Worm (Caenorhabditis elegans): Measurements from ENCODE around the gene F18A11.3.

The F18A11.3 gene

ce11 chrII:13022555-13022954 lies 14.1 kb downstream of the F18A11.3 start:
- TF ChIP-seq nhr-12 (tag; optimal IDR thresholded peaks at IDR 0.05) (no peak), mdl-1 (tag; optimal IDR thresholded peaks at IDR 0.05) (no peak), hmg-11 (tag; optimal IDR thresholded peaks at IDR 0.05) (no peak), nhr-23 (tag; optimal IDR thresholded peaks at IDR 0.05) (no peak), nhr-43 (tag; optimal IDR thresholded peaks at IDR 0.05; ENCODE audit: poor library complexity, severe bottlenecking) (no peak), egl-27 (tag; optimal IDR thresholded peaks at IDR 0.05) (no peak), unc-62 (GFP tag; optimal IDR thresholded peaks at IDR 0.05) (peak; percentile 2), nhr-25 (tag; optimal IDR thresholded peaks at IDR 0.05) (peak; percentile 59), sea-2 (GFP tag; optimal IDR thresholded peaks at IDR 0.05) (no peak), nhr-76 (tag; optimal IDR thresholded peaks at IDR 0.05) (no peak), lsy-12 (tag; optimal IDR thresholded peaks at IDR 0.05) (no peak)

DNA sequence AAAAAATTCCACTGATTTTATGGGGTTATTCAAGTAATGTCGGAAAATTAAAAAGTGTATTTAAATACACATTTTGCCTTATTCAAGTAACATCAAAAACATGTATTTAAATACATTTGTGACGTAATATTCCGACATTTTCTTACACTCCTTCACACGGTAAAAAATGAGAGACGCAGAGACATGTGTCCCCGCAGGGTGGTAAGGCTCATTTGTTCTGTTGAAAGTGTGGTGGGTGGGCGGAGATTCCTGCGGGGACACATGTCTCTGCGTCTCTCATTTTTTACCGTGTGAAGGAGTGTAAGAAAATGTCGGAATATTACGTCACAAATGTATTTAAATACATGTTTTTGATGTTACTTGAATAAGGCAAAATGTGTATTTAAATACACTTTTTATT lies 20.3 kb downstream of the F18A11.3 start:
- TF ChIP-seq nhr-23 (tag; optimal IDR thresholded peaks at IDR 0.05): peak; percentile 44
- TF ChIP-seq nhr-25 (tag; optimal IDR thresholded peaks at IDR 0.05): peak; percentile 56
- peak; percentile 3 for TF ChIP-seq R02D3.7 (tag; optimal IDR thresholded peaks at IDR 0.05)
- peak; percentile 11 for TF ChIP-seq pha-4 (tag; optimal IDR thresholded peaks at IDR 0.05)
- peak; percentile 3 for TF ChIP-seq jun-1 (tag; optimal IDR thresholded peaks at IDR 0.05)
- TF ChIP-seq lin-15B (tag; optimal IDR thresholded peaks at IDR 0.05): peak; percentile 15
- TF ChIP-seq lsy-12 (tag; optimal IDR thresholded peaks at IDR 0.05): peak; percentile 50
- peak; percentile 46 for TF ChIP-seq nfya-1 (tag; optimal IDR thresholded peaks at IDR 0.05; ENCODE audit: insufficient read depth)
- peak; percentile 63 for TF ChIP-seq elt-2 (tag; optimal IDR thresholded peaks at IDR 0.05)
- peak; percentile 61 for TF ChIP-seq ceh-82 (tag; optimal IDR thresholded peaks at IDR 0.05)
- peak; percentile 30 for TF ChIP-seq tbx-2 (tag; optimal IDR thresholded peaks at IDR 0.05)

ce11 chrII:13013966-13014365 lies 22.7 kb downstream of the F18A11.3 start, which contains the start of gene F18A11.5:
Gene F18A11.5 (minus strand): TSS chrII:13014286.
- TF ChIP-seq nfya-1 (tag; optimal IDR thresholded peaks at IDR 0.05; ENCODE audit: insufficient read depth) (peak; percentile 12), ztf-4 (tag; optimal IDR thresholded peaks at IDR 0.05) (no peak), lin-39 (tag; optimal IDR thresholded peaks at IDR 0.05) (peak; percentile 5), ceh-28 (tag; optimal IDR thresholded peaks at IDR 0.05) (peak; percentile 5)

DNA sequence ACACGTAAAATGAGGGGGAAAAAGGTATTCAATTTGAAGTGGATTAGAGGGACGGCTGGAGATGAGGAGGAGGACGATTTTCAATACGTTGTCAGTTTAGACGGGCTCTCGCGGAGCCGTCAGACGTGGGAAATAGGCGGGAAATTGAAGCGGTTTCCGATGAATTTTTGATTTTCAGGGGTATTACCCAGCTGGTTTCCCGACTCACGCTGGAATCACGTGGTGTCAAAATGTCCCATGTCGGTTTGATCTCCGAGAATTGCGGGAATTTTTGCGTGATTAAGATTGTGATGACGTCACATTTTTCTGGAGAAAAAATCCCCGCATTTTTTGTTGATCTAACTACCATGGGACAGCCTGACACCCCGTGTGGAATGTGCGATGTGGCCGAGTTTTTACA lies 24.0 kb downstream of the F18A11.3 start:
- TF ChIP-seq lsy-12 (tag; optimal IDR thresholded peaks at IDR 0.05) (no peak), fkh-2 (tag; optimal IDR thresholded peaks at IDR 0.05) (no peak), pha-4 (tag; optimal IDR thresholded peaks at IDR 0.05) (no peak), ceh-82 (tag; optimal IDR thresholded peaks at IDR 0.05) (no peak), nhr-23 (tag; optimal IDR thresholded peaks at IDR 0.05) (no peak), zag-1 (tag; optimal IDR thresholded peaks at IDR 0.05) (no peak), tbx-2 (tag; optimal IDR thresholded peaks at IDR 0.05) (no peak), elt-3 (tag; optimal IDR thresholded peaks at IDR 0.05) (no peak), nhr-43 (tag; optimal IDR thresholded peaks at IDR 0.05; ENCODE audit: poor library complexity, severe bottlenecking) (no peak), ama-1 (optimal IDR thresholded peaks at IDR 0.05) (no peak), ceh-28 (tag; optimal IDR thresholded peaks at IDR 0.05) (no peak), pqm-1 (tag; optimal IDR thresholded peaks at IDR 0.05) (no peak)

ce11 chrII:13007717-13008461 lies 28.8 kb downstream of the F18A11.3 start, which contains the start of gene oig-2:
Gene oig-2 (minus strand): TSS chrII:13008164.
- TF ChIP-seq unc-62 (GFP tag; optimal IDR thresholded peaks at IDR 0.05): no peak
- TF ChIP-seq lin-39 (tag; optimal IDR thresholded peaks at IDR 0.05): no peak
- TF ChIP-seq elt-1 (tag; optimal IDR thresholded peaks at IDR 0.05): peak; percentile 85
- peak; percentile 43 for TF ChIP-seq nhr-25 (tag; optimal IDR thresholded peaks at IDR 0.05)
- no peak for TF ChIP-seq sea-2 (GFP tag; optimal IDR thresholded peaks at IDR 0.05)

DNA sequence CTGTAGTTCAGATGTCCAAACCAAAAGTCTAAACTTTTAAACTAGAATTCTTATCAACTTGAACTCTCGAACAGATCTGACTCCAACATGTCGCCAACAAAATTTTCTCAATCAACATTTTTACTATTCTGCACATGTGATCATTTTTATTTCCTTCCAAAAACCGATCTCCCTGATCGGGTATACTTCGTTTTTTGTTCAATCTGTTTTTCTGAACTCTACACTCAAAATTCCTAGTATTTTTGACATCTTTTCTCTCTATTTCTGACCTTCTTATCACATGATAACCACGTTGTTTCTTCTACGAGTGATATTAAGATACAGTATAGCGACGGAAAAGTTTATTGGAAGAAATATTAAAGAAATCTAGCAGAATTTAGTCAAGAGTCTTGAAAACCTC lies 30.4 kb downstream of the F18A11.3 start:
- no peak for TF ChIP-seq jun-1 (tag; optimal IDR thresholded peaks at IDR 0.05)
- no peak for TF ChIP-seq mml-1 (tag; optimal IDR thresholded peaks at IDR 0.05)
- peak; percentile 20 for TF ChIP-seq nhr-23 (tag; optimal IDR thresholded peaks at IDR 0.05)
- TF ChIP-seq nhr-67 (tag; optimal IDR thresholded peaks at IDR 0.05): no peak
- peak; percentile 14 for TF ChIP-seq nhr-43 (tag; optimal IDR thresholded peaks at IDR 0.05; ENCODE audit: poor library complexity, severe bottlenecking)
- TF ChIP-seq nhr-12 (tag; optimal IDR thresholded peaks at IDR 0.05): no peak
- TF ChIP-seq skn-1 (tag; optimal IDR thresholded peaks at IDR 0.05): no peak
- TF ChIP-seq aly-2 (tag; optimal IDR thresholded peaks at IDR 0.05): no peak
- TF ChIP-seq fkh-10 (GFP tag; optimal IDR thresholded peaks at IDR 0.05): no peak
- TF ChIP-seq pqm-1 (tag; optimal IDR thresholded peaks at IDR 0.05): peak; percentile 62
- TF ChIP-seq ztf-4 (tag; optimal IDR thresholded peaks at IDR 0.05): no peak
- TF ChIP-seq fos-1 (tag; optimal IDR thresholded peaks at IDR 0.05): no peak
- no peak for TF ChIP-seq eor-1 (tag; optimal IDR thresholded peaks at IDR 0.05)
- TF ChIP-seq lsy-12 (tag; optimal IDR thresholded peaks at IDR 0.05): no peak
- no peak for TF ChIP-seq egl-5 (tag; optimal IDR thresholded peaks at IDR 0.05)
- TF ChIP-seq snpc-4 (tag; optimal IDR thresholded peaks at IDR 0.05): no peak
- peak; percentile 84 for TF ChIP-seq elt-2 (tag; optimal IDR thresholded peaks at IDR 0.05)
- no peak for TF ChIP-seq sea-2 (GFP tag; optimal IDR thresholded peaks at IDR 0.05)
- TF ChIP-seq pha-4 (tag; optimal IDR thresholded peaks at IDR 0.05): no peak
- TF ChIP-seq daf-12 (tag; optimal IDR thresholded peaks at IDR 0.05): no peak
- TF ChIP-seq ztf-11 (tag; optimal IDR thresholded peaks at IDR 0.05): no peak
- TF ChIP-seq nhr-237 (tag; optimal IDR thresholded peaks at IDR 0.05): no peak
